Worm (Caenorhabditis elegans) whole organism, mixed stage, embryonic: Measurements from ENCODE around the gene C07A12.2.
A peak's percentile ranks its signal among the peaks of the same experiment; 100 is the strongest.

Experiments used
- M03D4.4 ChIP-seq: sonication (generic microtip); optimal IDR thresholded peaks from 2 replicates; lab custom pipeline; 2017; ENCODE audit warnings: mild to moderate bottlenecking, missing genetic modification characterization, missing compliant biosample characterization
- blmp-1 ChIP-seq: fragments of 150-350 bp; optimal IDR thresholded peaks from 2 replicates; lab custom pipeline; 2014; ENCODE audit warnings: missing biosample characterization, missing genetic modification characterization
- ceh-39 ChIP-seq: fragments of 150-350 bp; optimal IDR thresholded peaks from 2 replicates; lab custom pipeline; 2014; ENCODE audit warnings: missing biosample characterization, missing genetic modification characterization
- ceh-43 ChIP-seq: fragments of 200-800 bp; sonication (Bioruptor generic); optimal IDR thresholded peaks from 2 replicates; lab custom pipeline; 2018; ENCODE audit warnings: mild to moderate bottlenecking, missing genetic modification characterization, moderate library complexity, missing compliant biosample characterization
- ceh-83 ChIP-seq: fragments of 200-800 bp; sonication (Bioruptor generic); optimal IDR thresholded peaks from 2 replicates; lab custom pipeline; 2018; ENCODE audit warnings: mild to moderate bottlenecking, missing genetic modification characterization, missing compliant biosample characterization
- ces-1 ChIP-seq: fragments of 150-350 bp; optimal IDR thresholded peaks from 2 replicates; lab custom pipeline; 2014; ENCODE audit warnings: missing biosample characterization, missing genetic modification reagents, missing genetic modification characterization
- cnd-1 ChIP-seq: fragments of 200-800 bp; sonication (Bioruptor generic); optimal IDR thresholded peaks from 2 replicates; lab custom pipeline; 2018; ENCODE audit warnings: mild to moderate bottlenecking, missing genetic modification characterization, missing compliant biosample characterization
- drap-1 ChIP-seq: fragments of 200-800 bp; sonication (Bioruptor generic); optimal IDR thresholded peaks from 3 replicates; lab custom pipeline; 2018; ENCODE audit warnings: mild to moderate bottlenecking, missing genetic modification characterization, missing compliant biosample characterization
- elt-1 ChIP-seq: sonication (generic microtip); optimal IDR thresholded peaks from 2 replicates; lab custom pipeline; 2017; ENCODE audit warnings: missing genetic modification characterization, mild to moderate bottlenecking, missing compliant biosample characterization, antibody characterized with exemption, moderate library complexity, borderline replicate concordance; ENCODE audit not compliant: insufficient read depth
- elt-3 ChIP-seq: fragments of 150-350 bp; optimal IDR thresholded peaks from 2 replicates; lab custom pipeline; 2014; ENCODE audit warnings: missing biosample characterization, missing genetic modification characterization
- flh-1 ChIP-seq: fragments of 200-800 bp; sonication (Bioruptor generic); optimal IDR thresholded peaks from 2 replicates; lab custom pipeline; 2018; ENCODE audit warnings: mild to moderate bottlenecking, missing genetic modification characterization, moderate library complexity, missing compliant biosample characterization
- ham-2 ChIP-seq: fragments of 200-800 bp; sonication (Bioruptor generic); optimal IDR thresholded peaks from 2 replicates; lab custom pipeline; 2018; ENCODE audit warnings: mild to moderate bottlenecking, missing genetic modification characterization, missing compliant biosample characterization
- hlh-1 ChIP-seq: fragments of 150-350 bp; optimal IDR thresholded peaks from 2 replicates; lab custom pipeline; 2014; ENCODE audit warnings: missing biosample characterization, missing genetic modification reagents, missing genetic modification characterization
- lin-13 ChIP-seq: fragments of 150-350 bp; optimal IDR thresholded peaks from 2 replicates; lab custom pipeline; 2014; ENCODE audit warnings: missing biosample characterization, missing genetic modification characterization
- lin-32 ChIP-seq: fragments of 200-800 bp; sonication (Bioruptor generic); optimal IDR thresholded peaks from 2 replicates; lab custom pipeline; 2018; ENCODE audit warnings: mild to moderate bottlenecking, missing genetic modification characterization, missing compliant biosample characterization
- lsy-2 ChIP-seq: fragments of 150-350 bp; optimal IDR thresholded peaks from 2 replicates; lab custom pipeline; 2014; ENCODE audit warnings: missing biosample characterization, missing genetic modification characterization
- mab-5 ChIP-seq: fragments of 150-350 bp; optimal IDR thresholded peaks from 2 replicates; lab custom pipeline; 2014; ENCODE audit warnings: missing biosample characterization, missing genetic modification characterization
- mep-1 ChIP-seq: fragments of 150-350 bp; optimal IDR thresholded peaks from 2 replicates; lab custom pipeline; 2017; ENCODE audit warnings: missing biosample characterization, missing genetic modification reagents, missing genetic modification characterization, inconsistent platforms
- mls-2 ChIP-seq: sonication (generic microtip); optimal IDR thresholded peaks from 2 replicates; lab custom pipeline; 2016; ENCODE audit warnings: mild to moderate bottlenecking, missing genetic modification characterization, moderate library complexity, missing compliant biosample characterization
- nhr-12 ChIP-seq: fragments of 150-350 bp; optimal IDR thresholded peaks from 2 replicates; lab custom pipeline; 2014; ENCODE audit warnings: missing biosample characterization, missing genetic modification characterization
- nhr-2 ChIP-seq: fragments of 150-350 bp; optimal IDR thresholded peaks from 2 replicates; lab custom pipeline; 2014; ENCODE audit warnings: missing biosample characterization, missing genetic modification characterization
- nhr-237 ChIP-seq: fragments of 150-350 bp; optimal IDR thresholded peaks from 2 replicates; lab custom pipeline; 2014; ENCODE audit warnings: missing biosample characterization, missing genetic modification characterization
- nhr-28 ChIP-seq: fragments of 150-350 bp; optimal IDR thresholded peaks from 2 replicates; lab custom pipeline; 2014; ENCODE audit warnings: missing biosample characterization, missing genetic modification characterization
- pha-4 ChIP-seq: fragments of 150-350 bp; optimal IDR thresholded peaks from 2 replicates; lab custom pipeline; 2018; ENCODE audit warnings: missing biosample characterization, missing genetic modification reagents, missing genetic modification characterization
- sem-2 ChIP-seq: fragments of 200-800 bp; sonication (Bioruptor generic); optimal IDR thresholded peaks from 2 replicates; lab custom pipeline; 2018; ENCODE audit warnings: mild to moderate bottlenecking, missing genetic modification characterization, missing compliant biosample characterization
- snpc-4 ChIP-seq: fragments of 150-350 bp; optimal IDR thresholded peaks from 2 replicates; lab custom pipeline; 2014; ENCODE audit warnings: missing biosample characterization, missing genetic modification characterization
- sptf-1 ChIP-seq: sonication (generic microtip); optimal IDR thresholded peaks from 2 replicates; lab custom pipeline; 2017; ENCODE audit warnings: mild to moderate bottlenecking, missing genetic modification characterization, moderate library complexity, missing compliant biosample characterization
- unc-120 ChIP-seq: sonication (generic microtip); optimal IDR thresholded peaks from 2 replicates; lab custom pipeline; 2017; ENCODE audit warnings: missing genetic modification characterization, missing compliant biosample characterization; ENCODE audit not compliant: poor library complexity, severe bottlenecking
- unc-39 ChIP-seq: fragments of 150-350 bp; optimal IDR thresholded peaks from 2 replicates; lab custom pipeline; 2014; ENCODE audit warnings: missing biosample characterization, missing genetic modification characterization
- unc-62 ChIP-seq: fragments of 150-350 bp; optimal IDR thresholded peaks from 2 replicates; lab custom pipeline; 2014; ENCODE audit warnings: missing biosample characterization, missing genetic modification reagents, missing genetic modification characterization
- ztf-11 ChIP-seq: fragments of 150-350 bp; optimal IDR thresholded peaks from 2 replicates; lab custom pipeline; 2014; ENCODE audit warnings: missing biosample characterization, missing genetic modification characterization

The C07A12.2 gene

ce11 chrX:4567110-4567509 is 22.5 kb downstream of the C07A12.2 start:
- TF ChIP-seq blmp-1 (tag; lab: Kevin White, UChicago), result no peak
- no peak for TF ChIP-seq drap-1 (GFP tag; lab: Kevin White, UChicago)
- TF ChIP-seq M03D4.4 (tag; lab: Kevin White, UChicago), result no peak
- no peak for TF ChIP-seq cnd-1 (tag; lab: Kevin White, UChicago)
- no peak for TF ChIP-seq ceh-43 (GFP tag; lab: Kevin White, UChicago)
- TF ChIP-seq mls-2 (tag; lab: Kevin White, UChicago), result no peak
- no peak for TF ChIP-seq lin-32

- TF ChIP-seq lsy-2 (tag; lab: Kevin White, UChicago), result no peak
- TF ChIP-seq hlh-1, result no peak
- TF ChIP-seq drap-1 (GFP tag; lab: Kevin White, UChicago), result no peak
- no peak for TF ChIP-seq lin-32
- no peak for TF ChIP-seq nhr-28 (tag; lab: Kevin White, UChicago)
- TF ChIP-seq nhr-237 (tag; lab: Kevin White, UChicago), result no peak
- no peak for TF ChIP-seq sem-2 (GFP tag; lab: Kevin White, UChicago)
- no peak for TF ChIP-seq mep-1
- TF ChIP-seq, all 35 proteins: peak for 0
Observed at ce11 chrX:4569276-4569675, 24.6 kb downstream of the C07A12.2 start.

ce11 chrX:4571137-4571536 is 26.5 kb downstream of the C07A12.2 start, which contains the start of gene amt-1:
amt-1 (plus strand) TSS chrX:4571437.
- no peak for TF ChIP-seq unc-39 (tag; lab: Kevin White, UChicago)
- no peak for TF ChIP-seq pha-4 (tag; lab: Kevin White, UChicago)
- no peak for TF ChIP-seq ham-2
- TF ChIP-seq elt-3 (tag; lab: Kevin White, UChicago), result no peak
- no peak for TF ChIP-seq ceh-39 (tag; lab: Kevin White, UChicago)
- TF ChIP-seq lin-32, result no peak
- TF ChIP-seq unc-120 (tag; lab: Kevin White, UChicago), result no peak
- TF ChIP-seq ceh-43 (GFP tag; lab: Kevin White, UChicago), result no peak
- no peak for TF ChIP-seq lin-13 (tag; lab: Kevin White, UChicago)
- TF ChIP-seq mab-5 (tag; lab: Kevin White, UChicago), result no peak
- no peak for TF ChIP-seq cnd-1 (tag; lab: Kevin White, UChicago)
- TF ChIP-seq flh-1 (GFP tag; lab: Kevin White, UChicago), result no peak
- no peak for TF ChIP-seq sem-2 (GFP tag; lab: Kevin White, UChicago)
- no peak for TF ChIP-seq drap-1 (GFP tag; lab: Kevin White, UChicago)
- TF ChIP-seq M03D4.4 (tag; lab: Kevin White, UChicago), result no peak
- TF ChIP-seq nhr-2 (tag; lab: Kevin White, UChicago), result no peak
- no peak for TF ChIP-seq lsy-2 (tag; lab: Kevin White, UChicago)
- no peak for TF ChIP-seq elt-1
- TF ChIP-seq mep-1, result no peak
- no peak for TF ChIP-seq ztf-11

DNA sequence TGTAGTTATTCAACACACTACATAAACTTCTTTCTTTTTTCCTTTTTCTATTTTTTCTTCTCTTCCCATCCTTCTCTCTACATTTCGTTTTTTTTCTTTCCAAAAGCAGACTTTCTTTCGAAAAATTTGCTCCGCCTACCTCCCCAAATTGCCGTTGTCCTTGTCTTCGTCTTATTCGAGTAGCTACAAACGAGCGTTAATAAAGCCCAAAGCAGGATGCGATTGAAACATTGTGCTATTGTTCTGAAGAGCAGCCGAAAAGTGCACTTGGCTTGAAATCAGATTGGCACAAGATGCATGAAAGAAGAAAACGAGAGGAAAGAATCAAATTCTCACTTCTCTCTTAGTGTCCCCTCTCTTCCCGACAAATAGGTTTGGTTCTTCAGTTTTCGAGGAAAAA is 30.2 kb downstream of the C07A12.2 start:
- TF ChIP-seq hlh-1 (no peak), ceh-39 (tag; lab: Kevin White, UChicago) (no peak), ham-2 (no peak), ces-1 (GFP tag; lab: Kevin White, UChicago) (peak; percentile 68), unc-62 (GFP tag; lab: Kevin White, UChicago) (no peak), sptf-1 (tag; lab: Kevin White, UChicago) (no peak)

DNA sequence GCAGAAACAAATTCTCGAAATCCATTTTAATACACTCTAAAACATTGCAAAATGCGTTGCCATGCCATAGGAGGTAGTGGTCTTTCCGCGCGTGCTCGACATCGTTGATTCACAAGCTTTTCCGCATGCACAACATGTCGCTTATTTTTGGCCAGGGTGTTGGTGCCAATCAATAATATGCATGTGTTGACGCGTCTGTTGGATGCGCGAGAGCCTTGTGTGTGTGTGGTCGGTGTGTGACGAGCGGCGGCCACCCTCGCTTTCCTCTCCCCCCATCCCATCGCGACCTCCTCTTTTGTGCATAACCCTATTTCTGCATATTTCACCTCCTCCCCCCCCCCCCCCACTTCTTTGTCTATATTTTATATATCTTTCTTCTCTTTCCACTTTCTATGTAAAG is 31.6 kb downstream of the C07A12.2 start:
- TF ChIP-seq mls-2 (tag; lab: Kevin White, UChicago), result peak; percentile 71
- peak; percentile 17 for TF ChIP-seq drap-1 (GFP tag; lab: Kevin White, UChicago)
- TF ChIP-seq ztf-11, result no peak
- no peak for TF ChIP-seq nhr-12 (tag; lab: Kevin White, UChicago)
- TF ChIP-seq unc-39 (tag; lab: Kevin White, UChicago), result no peak
- TF ChIP-seq sptf-1 (tag; lab: Kevin White, UChicago), result peak; percentile 69
- TF ChIP-seq ces-1 (GFP tag; lab: Kevin White, UChicago), result peak; percentile 37
- no peak for TF ChIP-seq mep-1
- TF ChIP-seq cnd-1 (tag; lab: Kevin White, UChicago), result peak; percentile 52
- TF ChIP-seq snpc-4, result no peak
- TF ChIP-seq ceh-83 (GFP tag; lab: Kevin White, UChicago), result no peak
